Fruit fly (Drosophila melanogaster): ENCODE data around the gene SCaMC.
A peak's percentile ranks its signal among the peaks of the same experiment; 100 is the strongest.

DNA sequence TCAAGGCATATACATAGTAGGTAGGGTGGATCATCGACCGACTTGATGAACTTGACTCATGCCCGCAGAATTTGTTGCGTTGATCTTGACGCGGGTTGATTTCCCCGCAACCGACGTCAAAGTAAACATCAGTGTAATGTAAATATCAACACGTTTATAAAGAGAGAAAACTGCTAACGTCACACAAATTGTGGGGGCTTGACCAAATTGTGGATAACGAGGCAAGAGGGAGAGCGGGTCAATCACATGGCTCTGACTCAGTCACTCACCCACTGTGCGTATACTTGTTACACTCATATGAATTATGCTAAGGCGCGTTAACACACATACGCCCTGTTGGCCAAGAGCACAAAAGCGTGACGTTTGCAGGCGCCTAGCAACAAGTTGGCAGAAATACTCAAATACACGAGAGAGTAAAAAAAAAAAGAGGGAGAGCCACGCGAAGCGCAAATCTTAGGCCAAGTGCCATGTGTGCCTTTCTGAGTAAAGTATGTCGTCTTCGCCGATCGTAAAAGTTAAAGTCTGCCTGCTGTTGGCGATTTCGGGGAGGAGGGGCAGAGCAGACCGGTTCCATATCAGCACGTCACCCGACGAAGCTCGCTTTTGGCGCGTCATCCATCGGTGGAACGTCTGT lies 7.5 kb downstream of the SCaMC start:
- TF ChIP-seq Dif (GFP tag; optimal IDR thresholded peaks at IDR 0.05; ENCODE audit: partially characterized antibody) = peak; percentile 74
- peak; percentile 57 for TF ChIP-seq CG9705 (GFP tag; optimal IDR thresholded peaks at IDR 0.05)
- TF ChIP-seq br (GFP tag; optimal IDR thresholded peaks at IDR 0.05) = peak; percentile 82
- peak; percentile 86 for TF ChIP-seq CG32264 (GFP tag; optimal IDR thresholded peaks at IDR 0.05)
- peak; percentile 96 for TF ChIP-seq tai (GFP tag; optimal IDR thresholded peaks at IDR 0.05)
- no peak for TF ChIP-seq Dfd (GFP tag; optimal IDR thresholded peaks at IDR 0.05)
